Fruit fly (Drosophila melanogaster) whole organism, embryonic: ENCODE results near the gene mts.

Experiments
- Asciz ChIP-seq: fragments of 200-800 bp; sonication (Bioruptor generic); optimal IDR thresholded peaks from 2 replicates; lab custom pipeline; 2017; ENCODE audit warnings: missing biosample characterization, mild to moderate bottlenecking, missing genetic modification characterization, missing genetic modification reagents
- C15 ChIP-seq: fragments of 200-800 bp; sonication (Bioruptor generic); IDR thresholded peaks from 3 replicates; pipeline ENCODE4 v1.3.6; 2022; ENCODE audit warnings: missing biosample characterization, missing genetic modification characterization
- CG10209 ChIP-seq: fragments of 200-800 bp; sonication (Bioruptor generic); optimal IDR thresholded peaks from 3 replicates; lab custom pipeline; 2017; ENCODE audit warnings: missing biosample characterization, mild to moderate bottlenecking, missing genetic modification characterization, missing genetic modification reagents
- CG10431 ChIP-seq: fragments of 200-800 bp; sonication (Bioruptor generic); optimal IDR thresholded peaks from 3 replicates; lab custom pipeline; 2018; ENCODE audit warnings: missing biosample characterization, mild to moderate bottlenecking, missing genetic modification characterization
- CG11504 ChIP-seq: fragments of 200-800 bp; sonication (Bioruptor generic); optimal IDR thresholded peaks from 3 replicates; lab custom pipeline; 2019; ENCODE audit warnings: missing biosample characterization, mild to moderate bottlenecking, missing genetic modification characterization, moderate library complexity
- CG12104 ChIP-seq: fragments of 200-800 bp; sonication (Bioruptor generic); optimal IDR thresholded peaks from 3 replicates; lab custom pipeline; 2016; ENCODE audit warnings: missing biosample characterization, missing genetic modification characterization
- CG12769 ChIP-seq: fragments of 200-800 bp; sonication (Bioruptor generic); optimal IDR thresholded peaks from 2 replicates; lab custom pipeline; 2019; ENCODE audit warnings: missing biosample characterization, mild to moderate bottlenecking, missing genetic modification characterization, moderate library complexity
- CG13424 ChIP-seq: fragments of 200-800 bp; sonication (Bioruptor generic); optimal IDR thresholded peaks from 2 replicates; lab custom pipeline; 2019; ENCODE audit warnings: missing biosample characterization, mild to moderate bottlenecking, missing genetic modification characterization, moderate library complexity
- CG14441 ChIP-seq: fragments of 200-800 bp; sonication (Bioruptor generic); IDR thresholded peaks from 2 replicates; pipeline ENCODE4 v1.3.6; 2022; ENCODE audit warnings: missing biosample characterization, missing genetic modification characterization
- CG17186 ChIP-seq: fragments of 200-800 bp; sonication (Bioruptor generic); optimal IDR thresholded peaks from 3 replicates; lab custom pipeline; 2017; ENCODE audit warnings: missing biosample characterization, missing genetic modification reagents, missing genetic modification characterization
- CG1832 ChIP-seq: fragments of 200-800 bp; sonication (Bioruptor generic); optimal IDR thresholded peaks from 2 replicates; lab custom pipeline; 2017; ENCODE audit warnings: missing biosample characterization, mild to moderate bottlenecking, missing genetic modification characterization, inconsistent platforms
- CG18619 ChIP-seq: fragments of 200-800 bp; sonication (Bioruptor generic); optimal IDR thresholded peaks from 3 replicates; lab custom pipeline; 2017; ENCODE audit warnings: missing biosample characterization, mild to moderate bottlenecking, missing genetic modification characterization
- CG32772 ChIP-seq: fragments of 200-800 bp; sonication (Bioruptor generic); IDR thresholded peaks from 2 replicates; pipeline ENCODE4 v1.3.6; 2022; ENCODE audit warnings: missing biosample characterization, missing genetic modification characterization
- CG33213 ChIP-seq: fragments of 200-800 bp; sonication (Bioruptor generic); optimal IDR thresholded peaks from 3 replicates; lab custom pipeline; 2016; ENCODE audit warnings: missing biosample characterization, missing genetic modification characterization
- CG4282 ChIP-seq: fragments of 200-800 bp; sonication (Bioruptor generic); optimal IDR thresholded peaks from 2 replicates; lab custom pipeline; 2016; ENCODE audit warnings: missing biosample characterization, missing genetic modification characterization
- CG4854 ChIP-seq: fragments of 200-800 bp; sonication (Bioruptor generic); optimal IDR thresholded peaks from 2 replicates; lab custom pipeline; 2016; ENCODE audit warnings: missing biosample characterization, missing genetic modification characterization, inconsistent platforms
- CG6654 ChIP-seq: fragments of 200-800 bp; sonication (Bioruptor generic); optimal IDR thresholded peaks from 2 replicates; lab custom pipeline; 2017; ENCODE audit warnings: missing biosample characterization, mild to moderate bottlenecking, missing genetic modification characterization
- CG8089 ChIP-seq: fragments of 200-800 bp; sonication (Bioruptor generic); optimal IDR thresholded peaks from 3 replicates; lab custom pipeline; 2016; ENCODE audit warnings: missing biosample characterization, missing genetic modification characterization
- CG8281 ChIP-seq: fragments of 200-800 bp; sonication (Bioruptor generic); optimal IDR thresholded peaks from 2 replicates; lab custom pipeline; 2018; ENCODE audit warnings: missing biosample characterization, mild to moderate bottlenecking, missing genetic modification characterization, moderate library complexity
- CG8924 ChIP-seq: fragments of 200-800 bp; optimal IDR thresholded peaks from 3 replicates; lab custom pipeline; 2019; ENCODE audit warnings: missing biosample characterization, mild to moderate bottlenecking, missing genetic modification characterization, moderate library complexity
- CG9727 ChIP-seq: fragments of 200-800 bp; sonication (Bioruptor generic); optimal IDR thresholded peaks from 3 replicates; lab custom pipeline; 2017; ENCODE audit warnings: missing biosample characterization, mild to moderate bottlenecking, missing genetic modification characterization
- D19A ChIP-seq: fragments of 200-800 bp; optimal IDR thresholded peaks from 3 replicates; lab custom pipeline; 2019; ENCODE audit warnings: missing biosample characterization, mild to moderate bottlenecking, missing genetic modification characterization, moderate library complexity
- Dad ChIP-seq: fragments of 200-800 bp; sonication (Bioruptor generic); optimal IDR thresholded peaks from 3 replicates; lab custom pipeline; 2016; ENCODE audit warnings: missing biosample characterization, missing genetic modification characterization
- Deaf1 ChIP-seq: fragments of 200-800 bp; optimal IDR thresholded peaks from 3 replicates; lab custom pipeline; 2019; ENCODE audit warnings: missing biosample characterization, mild to moderate bottlenecking, missing genetic modification characterization, moderate library complexity
- Ets65A ChIP-seq: fragments of 200-800 bp; sonication (Bioruptor generic); peaks from one replicate; lab custom pipeline; 2016; ENCODE audit warnings: missing biosample characterization, missing genetic modification characterization
- HmgZ ChIP-seq: fragments of 200-800 bp; sonication (Bioruptor generic); optimal IDR thresholded peaks from 2 replicates; lab custom pipeline; 2018; ENCODE audit warnings: missing biosample characterization, mild to moderate bottlenecking, missing genetic modification characterization
- Hmx ChIP-seq: fragments of 200-800 bp; sonication (Bioruptor generic); optimal IDR thresholded peaks from 2 replicates; lab custom pipeline; 2016; ENCODE audit warnings: missing biosample characterization, missing genetic modification characterization
- Lhr ChIP-seq: fragments of 200-800 bp; sonication (Bioruptor generic); optimal IDR thresholded peaks from 3 replicates; lab custom pipeline; 2017; ENCODE audit warnings: mild to moderate bottlenecking, missing biosample characterization, missing genetic modification reagents, missing genetic modification characterization
- Meics ChIP-seq: fragments of 200-800 bp; sonication (Bioruptor generic); optimal IDR thresholded peaks from 2 replicates; lab custom pipeline; 2017; ENCODE audit warnings: missing biosample characterization, mild to moderate bottlenecking, missing genetic modification characterization
- Scr ChIP-seq: fragments of 200-800 bp; sonication (Bioruptor generic); IDR thresholded peaks from 2 replicates; pipeline ENCODE4 v1.3.6; 2022; ENCODE audit warnings: missing biosample characterization, missing genetic modification characterization; ENCODE audit not compliant: partially characterized antibody
- ab ChIP-seq: fragments of 200-800 bp; sonication (Bioruptor generic); optimal IDR thresholded peaks from 2 replicates; lab custom pipeline; 2016; ENCODE audit warnings: missing biosample characterization, missing genetic modification characterization
- bigmax ChIP-seq: fragments of 200-800 bp; sonication (Bioruptor generic); optimal IDR thresholded peaks from 2 replicates; lab custom pipeline; 2018; ENCODE audit warnings: missing biosample characterization, mild to moderate bottlenecking, missing genetic modification characterization
- cad ChIP-seq: fragments of >200 bp; optimal IDR thresholded peaks from 2 replicates; lab custom pipeline; 2017; ENCODE audit warnings: missing biosample characterization, missing genetic modification characterization
- crc ChIP-seq: fragments of 200-800 bp; sonication (Bioruptor generic); optimal IDR thresholded peaks from 2 replicates; lab custom pipeline; 2016; ENCODE audit warnings: missing biosample characterization, missing genetic modification characterization
- croc ChIP-seq: fragments of 200-800 bp; sonication (Bioruptor generic); conservative IDR thresholded peaks from 3 replicates; pipeline ENCODE4 v1.3.6; 2022; ENCODE audit warnings: missing biosample characterization, missing genetic modification characterization
- dmrt99B ChIP-seq: fragments of 200-800 bp; sonication (Bioruptor generic); optimal IDR thresholded peaks from 2 replicates; lab custom pipeline; 2018; ENCODE audit warnings: missing biosample characterization, mild to moderate bottlenecking, missing genetic modification characterization, moderate library complexity
- emc ChIP-seq: fragments of 200-800 bp; sonication (Bioruptor generic); optimal IDR thresholded peaks from 2 replicates; lab custom pipeline; 2016; ENCODE audit warnings: missing biosample characterization, missing genetic modification characterization
- exex ChIP-seq: fragments of 200-800 bp; sonication (Bioruptor generic); optimal IDR thresholded peaks from 4 replicates; lab custom pipeline; 2018; ENCODE audit warnings: missing biosample characterization, mild to moderate bottlenecking, missing genetic modification characterization, moderate library complexity
- fd96Cb ChIP-seq: fragments of 200-800 bp; sonication (Bioruptor generic); optimal IDR thresholded peaks from 2 replicates; lab custom pipeline; 2018; ENCODE audit warnings: missing biosample characterization, mild to moderate bottlenecking, missing genetic modification characterization, moderate library complexity
- gfzf ChIP-seq: fragments of 200-800 bp; sonication (Bioruptor generic); optimal IDR thresholded peaks from 2 replicates; lab custom pipeline; 2016; ENCODE audit warnings: missing biosample characterization, mild to moderate bottlenecking, missing genetic modification characterization, moderate library complexity
- grn ChIP-seq: fragments of 200-800 bp; sonication (Bioruptor generic); optimal IDR thresholded peaks from 3 replicates; lab custom pipeline; 2017; ENCODE audit warnings: missing biosample characterization, missing genetic modification characterization
- jumu ChIP-seq: fragments of 200-800 bp; sonication (Bioruptor generic); optimal IDR thresholded peaks from 3 replicates; lab custom pipeline; 2016; ENCODE audit warnings: missing biosample characterization, missing genetic modification characterization
- lilli ChIP-seq: fragments of 200-800 bp; sonication (Bioruptor generic); optimal IDR thresholded peaks from 3 replicates; lab custom pipeline; 2016; ENCODE audit warnings: missing biosample characterization, missing genetic modification characterization
- luna ChIP-seq: fragments of 200-800 bp; sonication (Bioruptor generic); optimal IDR thresholded peaks from 2 replicates; lab custom pipeline; 2016; ENCODE audit warnings: missing biosample characterization, missing genetic modification characterization
- nerfin-1 ChIP-seq: fragments of 200-800 bp; sonication (Bioruptor generic); optimal IDR thresholded peaks from 3 replicates; lab custom pipeline; 2019; ENCODE audit warnings: missing biosample characterization, mild to moderate bottlenecking, missing genetic modification characterization, moderate library complexity
- prd ChIP-seq, 3 experiments: fragments of >200 bp in 2 of 3; fragments of 200-800 bp in 1 of 3; sonication (Bioruptor generic) in 1 of 3; optimal IDR thresholded peaks in 2 of 3; IDR thresholded peaks in 1 of 3; 2 replicates in 2 of 3; 3 replicates in 1 of 3; pipeline versions ENCODE4 v1.3.6 to Lab custom; 2017 to 2022; ENCODE audit warnings: missing biosample characterization in 1 of 3, missing genetic modification characterization in 1 of 3
- sob ChIP-seq: fragments of 200-800 bp; sonication (Bioruptor generic); IDR thresholded peaks from 2 replicates; pipeline ENCODE4 v1.3.6; 2022; ENCODE audit warnings: missing biosample characterization, missing genetic modification characterization
- sr ChIP-seq: fragments of 200-800 bp; sonication (Bioruptor generic); IDR thresholded peaks from 3 replicates; pipeline ENCODE4 v1.3.6; 2022; ENCODE audit warnings: missing biosample characterization, missing genetic modification characterization
- stwl ChIP-seq: fragments of 200-800 bp; sonication (Bioruptor generic); optimal IDR thresholded peaks from 3 replicates; lab custom pipeline; 2018; ENCODE audit warnings: missing biosample characterization, mild to moderate bottlenecking, missing genetic modification characterization, moderate library complexity
- tgo ChIP-seq: fragments of 200-800 bp; sonication (Bioruptor generic); IDR thresholded peaks from 3 replicates; pipeline ENCODE4 v1.3.6; 2022; ENCODE audit warnings: missing biosample characterization, missing genetic modification characterization
- tna ChIP-seq: fragments of 200-800 bp; sonication (Bioruptor generic); IDR thresholded peaks from 2 replicates; pipeline ENCODE4 v1.3.6; 2022; ENCODE audit warnings: missing biosample characterization, missing genetic modification characterization; ENCODE audit not compliant: partially characterized antibody
- yki ChIP-seq: fragments of >200 bp; optimal IDR thresholded peaks from 3 replicates; lab custom pipeline; 2018

The mts gene

DNA sequence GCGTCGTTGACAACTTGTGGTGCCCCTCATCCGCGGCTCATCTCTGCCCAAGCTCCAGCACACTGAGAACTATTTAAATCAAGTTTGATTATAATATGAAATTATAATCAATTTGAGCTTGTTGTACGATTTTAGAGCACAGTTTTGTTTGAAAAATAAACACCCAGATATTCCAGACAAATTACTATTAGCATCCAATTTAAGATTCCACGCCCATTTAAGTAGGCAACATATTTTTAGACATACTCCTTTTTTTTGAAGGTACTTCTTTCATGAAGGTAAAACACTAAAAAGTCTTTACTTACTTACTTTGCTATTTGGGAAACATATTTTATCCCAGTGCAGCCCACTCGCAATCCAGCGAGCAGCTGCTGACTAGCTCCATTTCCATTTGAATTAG, 10.6 kb downstream of the mts start (continued):
- TF ChIP-seq cad: no peak
- no peak for TF ChIP-seq fd96Cb
- TF ChIP-seq prd (optimal IDR thresholded peaks at IDR 0.05; lab: Kevin White, UChicago): no peak
- TF ChIP-seq prd (GFP tag; IDR thresholded peaks at IDR 0.05; lab: Robert Waterston, UW): no peak
- TF ChIP-seq croc: no peak
- no peak for TF ChIP-seq tgo (GFP tag; lab: Robert Waterston, UW)
- peak; percentile 51 for TF ChIP-seq CG11504 (tag; lab: Kevin White, UChicago)
- no peak for TF ChIP-seq CG4854 (GFP tag; lab: Kevin White, UChicago)
- no peak for TF ChIP-seq luna (GFP tag; lab: Kevin White, UChicago)
- no peak for TF ChIP-seq HmgZ (tag; lab: Kevin White, UChicago)
- TF ChIP-seq sr (GFP tag; lab: Robert Waterston, UW): no peak
- TF ChIP-seq Meics (GFP tag; lab: Kevin White, UChicago): peak; percentile 33
- TF ChIP-seq CG10209: peak; percentile 29
- no peak for TF ChIP-seq CG8089 (GFP tag; lab: Kevin White, UChicago)
- no peak for TF ChIP-seq exex (tag; lab: Kevin White, UChicago)
- TF ChIP-seq jumu (GFP tag; lab: Kevin White, UChicago): no peak
- TF ChIP-seq D19A (tag; lab: Kevin White, UChicago): no peak
- no peak for TF ChIP-seq Scr (GFP tag; lab: Robert Waterston, UW)
- TF ChIP-seq bigmax (GFP tag; lab: Kevin White, UChicago): no peak
- TF ChIP-seq yki (lab: Kevin White, UChicago): no peak
- no peak for TF ChIP-seq Dad (GFP tag; lab: Kevin White, UChicago)
- peak; percentile 22 for TF ChIP-seq CG13424 (tag; lab: Kevin White, UChicago)
- TF ChIP-seq lilli: peak; percentile 14
- TF ChIP-seq CG18619 (GFP tag; lab: Kevin White, UChicago): no peak
- TF ChIP-seq Asciz: no peak
- TF ChIP-seq CG10431: no peak
- peak; percentile 55 for TF ChIP-seq Ets65A (GFP tag; lab: Kevin White, UChicago)
- no peak for TF ChIP-seq grn (GFP tag; lab: Kevin White, UChicago)
- no peak for TF ChIP-seq C15 (GFP tag; lab: Robert Waterston, UW)
- 0 out of 2 replicates have a peak, but pooled peaks have one; percentile 13 for TF ChIP-seq CG32772 (GFP tag; lab: Robert Waterston, UW)
- no peak for TF ChIP-seq CG14441 (GFP tag; lab: Robert Waterston, UW)
- TF ChIP-seq gfzf (GFP tag; lab: Kevin White, UChicago): no peak
- TF ChIP-seq Lhr: no peak
- TF ChIP-seq CG12769 (tag; lab: Kevin White, UChicago): no peak
- TF ChIP-seq CG33213 (GFP tag; lab: Kevin White, UChicago): no peak
- TF ChIP-seq ab (GFP tag; lab: Kevin White, UChicago): no peak
- TF ChIP-seq nerfin-1: no peak
- TF ChIP-seq CG8281 (tag; lab: Kevin White, UChicago): no peak
- TF ChIP-seq CG4282 (GFP tag; lab: Kevin White, UChicago): no peak
- no peak for TF ChIP-seq CG12104 (GFP tag; lab: Kevin White, UChicago)
- TF ChIP-seq CG17186 (GFP tag; lab: Kevin White, UChicago): no peak
- no peak for TF ChIP-seq emc
- TF ChIP-seq Deaf1 (tag; lab: Kevin White, UChicago): no peak
- TF ChIP-seq stwl (tag; lab: Kevin White, UChicago): no peak
- TF ChIP-seq crc (GFP tag; lab: Kevin White, UChicago): no peak
- TF ChIP-seq CG1832: no peak
- TF ChIP-seq Hmx (GFP tag; lab: Kevin White, UChicago): no peak
- no peak for TF ChIP-seq CG6654
- no peak for TF ChIP-seq sob
- TF ChIP-seq CG8924 (tag; lab: Kevin White, UChicago): no peak
- no peak for TF ChIP-seq tna
- peak; percentile 13 for TF ChIP-seq CG9727
- TF ChIP-seq dmrt99B: peak; percentile 40
